Fruit fly (Drosophila melanogaster) whole organism, prepupa: ENCODE results near the gene CG15145.

Experiments
- Blimp-1 ChIP-seq: fragments of 200-800 bp; sonication (Bioruptor generic); optimal IDR thresholded peaks from 3 replicates; lab custom pipeline; 2017; ENCODE audit warnings: missing biosample characterization, missing genetic modification characterization, mild to moderate bottlenecking, moderate library complexity, missing genetic modification reagents
- CG10669 ChIP-seq: fragments of 200-800 bp; sonication (Bioruptor generic); optimal IDR thresholded peaks from 3 replicates; lab custom pipeline; 2018; ENCODE audit warnings: missing biosample characterization, mild to moderate bottlenecking, missing genetic modification characterization, moderate library complexity
- CG11294 ChIP-seq: fragments of 200-800 bp; sonication (Bioruptor generic); IDR thresholded peaks from 2 replicates; pipeline ENCODE4 v1.3.6; 2022; ENCODE audit warnings: missing biosample characterization, missing genetic modification characterization
- CG11762 ChIP-seq: fragments of 200-800 bp; sonication (Bioruptor generic); optimal IDR thresholded peaks from 3 replicates; lab custom pipeline; 2016; ENCODE audit warnings: missing biosample characterization, missing genetic modification characterization; ENCODE audit not compliant: insufficient read depth
- CG1621 ChIP-seq: fragments of 200-800 bp; sonication (Bioruptor generic); optimal IDR thresholded peaks from 3 replicates; lab custom pipeline; 2018; ENCODE audit warnings: missing biosample characterization, mild to moderate bottlenecking, missing genetic modification characterization
- CG16779 ChIP-seq: fragments of 200-800 bp; sonication (Bioruptor generic); optimal IDR thresholded peaks from 3 replicates; lab custom pipeline; 2017; ENCODE audit warnings: missing biosample characterization, mild to moderate bottlenecking, missing genetic modification characterization
- CG3032 ChIP-seq: fragments of 200-800 bp; optimal IDR thresholded peaks from 2 replicates; lab custom pipeline; 2019; ENCODE audit warnings: missing biosample characterization, mild to moderate bottlenecking, missing genetic modification characterization, moderate library complexity
- CG31627 ChIP-seq: fragments of 200-800 bp; sonication (Bioruptor generic); optimal IDR thresholded peaks from 3 replicates; lab custom pipeline; 2016; ENCODE audit warnings: missing biosample characterization, missing genetic modification characterization
- CG32006 ChIP-seq: fragments of 200-800 bp; sonication (Bioruptor generic); optimal IDR thresholded peaks from 3 replicates; lab custom pipeline; 2017; ENCODE audit warnings: missing biosample characterization, mild to moderate bottlenecking, missing genetic modification characterization
- CG34406 ChIP-seq: fragments of 200-800 bp; sonication (Bioruptor generic); optimal IDR thresholded peaks from 3 replicates; lab custom pipeline; 2016; ENCODE audit warnings: missing biosample characterization, missing genetic modification characterization
- CG3919 ChIP-seq: fragments of 200-800 bp; sonication (Bioruptor generic); optimal IDR thresholded peaks from 3 replicates; lab custom pipeline; 2016; ENCODE audit warnings: missing biosample characterization, missing genetic modification characterization
- CG4318 ChIP-seq: fragments of 200-800 bp; sonication (Bioruptor generic); optimal IDR thresholded peaks from 3 replicates; lab custom pipeline; 2017; ENCODE audit warnings: missing biosample characterization, mild to moderate bottlenecking, missing genetic modification characterization
- CG6276 ChIP-seq: fragments of 200-800 bp; sonication (Bioruptor generic); optimal IDR thresholded peaks from 2 replicates; lab custom pipeline; 2017; ENCODE audit warnings: missing biosample characterization, mild to moderate bottlenecking, missing genetic modification characterization
- CG6792 ChIP-seq: fragments of 200-800 bp; sonication (Bioruptor generic); optimal IDR thresholded peaks from 3 replicates; lab custom pipeline; 2016; ENCODE audit warnings: missing biosample characterization, missing genetic modification characterization
- CG6808 ChIP-seq: fragments of 200-800 bp; sonication (Bioruptor generic); optimal IDR thresholded peaks from 3 replicates; lab custom pipeline; 2017; ENCODE audit warnings: missing biosample characterization, missing genetic modification characterization, mild to moderate bottlenecking, moderate library complexity, missing genetic modification reagents
- CG6854 ChIP-seq: fragments of 200-800 bp; sonication (Bioruptor generic); optimal IDR thresholded peaks from 2 replicates; lab custom pipeline; 2017; ENCODE audit warnings: missing biosample characterization, mild to moderate bottlenecking, missing genetic modification characterization
- CG8119 ChIP-seq: fragments of 200-800 bp; sonication (Bioruptor generic); IDR thresholded peaks from 3 replicates; pipeline ENCODE4 v1.3.6; 2022; ENCODE audit warnings: missing biosample characterization, missing genetic modification characterization
- CG8632 ChIP-seq: fragments of 200-800 bp; sonication (Bioruptor generic); optimal IDR thresholded peaks from 3 replicates; lab custom pipeline; 2016; ENCODE audit warnings: missing biosample characterization, missing genetic modification characterization
- CG9139 ChIP-seq: fragments of 200-800 bp; sonication (Bioruptor generic); optimal IDR thresholded peaks from 3 replicates; lab custom pipeline; 2017; ENCODE audit warnings: missing biosample characterization, mild to moderate bottlenecking, missing genetic modification characterization
- Eip75B ChIP-seq: fragments of 200-800 bp; sonication (Bioruptor generic); optimal IDR thresholded peaks from 3 replicates; lab custom pipeline; 2016; ENCODE audit warnings: missing biosample characterization, missing genetic modification characterization
- Eip78C ChIP-seq: fragments of 200-800 bp; sonication (Bioruptor generic); peaks from one replicate; lab custom pipeline; 2016; ENCODE audit warnings: missing biosample characterization, missing genetic modification characterization
- Eip93F ChIP-seq: fragments of 200-800 bp; sonication (Bioruptor generic); optimal IDR thresholded peaks from 2 replicates; lab custom pipeline; 2016; ENCODE audit warnings: missing biosample characterization, mild to moderate bottlenecking, missing genetic modification characterization
- Ets21C ChIP-seq: fragments of 200-800 bp; sonication (Bioruptor generic); optimal IDR thresholded peaks from 3 replicates; lab custom pipeline; 2016; ENCODE audit warnings: missing biosample characterization, missing genetic modification characterization
- Gug ChIP-seq: fragments of 200-800 bp; sonication (Bioruptor generic); IDR thresholded peaks from 2 replicates; pipeline ENCODE4 v1.3.6; 2022; ENCODE audit warnings: missing biosample characterization, missing genetic modification characterization
- Hr38 ChIP-seq: sonication (Bioruptor generic); optimal IDR thresholded peaks from 2 replicates; lab custom pipeline; 2016; ENCODE audit warnings: missing biosample characterization, missing genetic modification characterization
- Hr39 ChIP-seq: fragments of 200-800 bp; sonication (Bioruptor generic); optimal IDR thresholded peaks from 2 replicates; lab custom pipeline; 2016; ENCODE audit warnings: missing biosample characterization, missing genetic modification characterization
- Hr4 ChIP-seq: fragments of 200-800 bp; sonication (Bioruptor generic); optimal IDR thresholded peaks from 3 replicates; lab custom pipeline; 2016; ENCODE audit warnings: missing biosample characterization, missing genetic modification characterization
- Lpt ChIP-seq: fragments of 200-800 bp; sonication (Bioruptor generic); optimal IDR thresholded peaks from 3 replicates; lab custom pipeline; 2016; ENCODE audit warnings: missing biosample characterization, missing genetic modification characterization
- OdsH ChIP-seq: fragments of 200-800 bp; sonication (Bioruptor generic); optimal IDR thresholded peaks from 3 replicates; lab custom pipeline; 2016; ENCODE audit warnings: missing biosample characterization, missing genetic modification characterization
- Sox102F ChIP-seq: fragments of 200-800 bp; sonication (Bioruptor generic); optimal IDR thresholded peaks from 2 replicates; lab custom pipeline; 2016; ENCODE audit warnings: missing biosample characterization, mild to moderate bottlenecking, missing genetic modification characterization
- Sox15 ChIP-seq: fragments of 200-800 bp; sonication (Bioruptor generic); optimal IDR thresholded peaks from 3 replicates; lab custom pipeline; 2016; ENCODE audit warnings: missing biosample characterization, missing genetic modification characterization
- achi ChIP-seq: fragments of 200-800 bp; sonication (Bioruptor generic); optimal IDR thresholded peaks from 3 replicates; lab custom pipeline; 2016; ENCODE audit warnings: missing biosample characterization, missing genetic modification characterization
- acj6 ChIP-seq: fragments of 200-800 bp; sonication (Bioruptor generic); optimal IDR thresholded peaks from 3 replicates; lab custom pipeline; 2016; ENCODE audit warnings: missing biosample characterization, missing genetic modification characterization
- cyc ChIP-seq: fragments of 200-800 bp; sonication (Bioruptor generic); optimal IDR thresholded peaks from 3 replicates; lab custom pipeline; 2016; ENCODE audit warnings: missing biosample characterization, missing genetic modification characterization
- dac ChIP-seq: fragments of 200-800 bp; sonication (Bioruptor generic); optimal IDR thresholded peaks from 2 replicates; lab custom pipeline; 2017; ENCODE audit warnings: missing biosample characterization, mild to moderate bottlenecking, missing genetic modification characterization
- dsx ChIP-seq: fragments of 200-800 bp; optimal IDR thresholded peaks from 3 replicates; lab custom pipeline; 2019; ENCODE audit warnings: missing biosample characterization, mild to moderate bottlenecking, missing genetic modification characterization, moderate library complexity; ENCODE audit not compliant: poor library complexity, severe bottlenecking
- eg ChIP-seq: fragments of 200-800 bp; sonication (Bioruptor generic); IDR thresholded peaks from 3 replicates; pipeline ENCODE4 v1.3.6; 2022; ENCODE audit warnings: missing biosample characterization, missing genetic modification characterization
- esn ChIP-seq: fragments of 200-800 bp; sonication (Bioruptor generic); optimal IDR thresholded peaks from 2 replicates; lab custom pipeline; 2016; ENCODE audit warnings: missing biosample characterization, mild to moderate bottlenecking, missing genetic modification characterization, moderate library complexity
- fd59A ChIP-seq: fragments of 200-800 bp; sonication (Bioruptor generic); optimal IDR thresholded peaks from 2 replicates; lab custom pipeline; 2017; ENCODE audit warnings: missing biosample characterization, mild to moderate bottlenecking, missing genetic modification characterization, missing genetic modification reagents
- fd85E ChIP-seq: fragments of 200-800 bp; sonication (Bioruptor generic); optimal IDR thresholded peaks from 3 replicates; lab custom pipeline; 2016; ENCODE audit warnings: missing biosample characterization, missing genetic modification characterization
- fkh ChIP-seq: fragments of 200-800 bp; sonication (Bioruptor generic); optimal IDR thresholded peaks from 3 replicates; lab custom pipeline; 2017; ENCODE audit warnings: missing biosample characterization, mild to moderate bottlenecking, missing genetic modification characterization, moderate library complexity
- net ChIP-seq: fragments of 200-800 bp; sonication (Bioruptor generic); optimal IDR thresholded peaks from 3 replicates; lab custom pipeline; 2016; ENCODE audit warnings: missing biosample characterization, missing genetic modification characterization
- salr ChIP-seq, 2 experiments: fragments of 200-800 bp; sonication (Bioruptor generic); optimal IDR thresholded peaks; 3 replicates each; lab custom pipeline; 2016 to 2018; ENCODE audit warnings: missing biosample characterization in 2 of 2, missing genetic modification characterization in 2 of 2, mild to moderate bottlenecking in 1 of 2
- ss ChIP-seq, 2 experiments: fragments of 200-800 bp; sonication (Bioruptor generic); optimal IDR thresholded peaks; 2 replicates in 1 of 2; 3 replicates in 1 of 2; lab custom pipeline; 2017 to 2018; ENCODE audit warnings: mild to moderate bottlenecking in 2 of 2, missing biosample characterization in 2 of 2, missing genetic modification characterization in 2 of 2, moderate library complexity in 1 of 2
- svp ChIP-seq: fragments of 200-800 bp; sonication (Bioruptor generic); peaks from one replicate; lab custom pipeline; 2016; ENCODE audit warnings: missing biosample characterization, missing genetic modification characterization
- topi ChIP-seq: fragments of 200-800 bp; sonication (Bioruptor generic); optimal IDR thresholded peaks from 3 replicates; lab custom pipeline; 2016; ENCODE audit warnings: missing biosample characterization, missing genetic modification characterization
- vri ChIP-seq: fragments of 200-800 bp; sonication (Bioruptor generic); optimal IDR thresholded peaks from 3 replicates; lab custom pipeline; 2016; ENCODE audit warnings: missing biosample characterization, mild to moderate bottlenecking, missing genetic modification characterization

The CG15145 gene

dm6 chr2L:17484174-17484573 lies 47.9 kb downstream of the CG15145 start, which contains the start of the genes GCS2beta and CG5131 (continued):
- TF ChIP-seq svp (GFP tag; lab: Kevin White, UChicago) (peak; percentile 97), ss (GFP tag; optimal IDR thresholded peaks at IDR 0.05; lab: Kevin White, UChicago) (no peak), dsx (GFP tag; lab: Kevin White, UChicago) (peak; percentile 61), fd85E (GFP tag; lab: Kevin White, UChicago) (peak; percentile 61), salr (GFP tag; optimal IDR thresholded peaks at IDR 0.05; lab: Kevin White, UChicago) (peak; percentile 85 to 86), esn (GFP tag; lab: Kevin White, UChicago) (peak; percentile 93), fd59A (GFP tag; lab: Kevin White, UChicago) (peak; percentile 70)

- TF ChIP-seq dsx (GFP tag; lab: Kevin White, UChicago) (peak; percentile 97), Eip75B (GFP tag; lab: Kevin White, UChicago) (peak; percentile 94), Gug (peak; percentile 99), CG4318 (peak; percentile 99), CG3032 (tag; lab: Kevin White, UChicago) (peak; percentile 99), CG6276 (peak; percentile 99), acj6 (GFP tag; lab: Kevin White, UChicago) (peak; percentile 99), CG11762 (peak; percentile 98), OdsH (GFP tag; lab: Kevin White, UChicago) (peak; percentile 99), CG32006 (GFP tag; lab: Kevin White, UChicago) (peak; percentile 100), svp (GFP tag; lab: Kevin White, UChicago) (peak; percentile 97), salr (GFP tag; optimal IDR thresholded peaks at IDR 0.05; lab: Kevin White, UChicago) (peak; percentile 94 to 98), esn (GFP tag; lab: Kevin White, UChicago) (peak; percentile 99), CG8119 (GFP tag; lab: Robert Waterston, UW) (peak; percentile 99), CG34406 (peak; percentile 99), CG1621 (tag; lab: Kevin White, UChicago) (peak; percentile 97), CG9139 (GFP tag; lab: Kevin White, UChicago) (peak; percentile 94), cyc (peak; percentile 96), Sox15 (GFP tag; lab: Kevin White, UChicago) (peak; percentile 99), fkh (GFP tag; lab: Kevin White, UChicago) (peak; percentile 95), topi (GFP tag; lab: Kevin White, UChicago) (peak; percentile 98), CG31627 (GFP tag; lab: Kevin White, UChicago) (peak; percentile 97), achi (GFP tag; lab: Kevin White, UChicago) (peak; percentile 99), CG8632 (GFP tag; lab: Kevin White, UChicago) (peak; percentile 99), Lpt (peak; percentile 99), vri (GFP tag; lab: Kevin White, UChicago) (peak; percentile 95), CG16779 (tag; lab: Kevin White, UChicago) (peak; percentile 95), Ets21C (GFP tag; lab: Kevin White, UChicago) (peak; percentile 92), dac (GFP tag; lab: Kevin White, UChicago) (peak; percentile 99), Eip78C (GFP tag; lab: Kevin White, UChicago) (peak; percentile 99), net (peak; percentile 98), CG6808 (GFP tag; lab: Kevin White, UChicago) (peak; percentile 92), Sox102F (peak; percentile 98), Hr4 (GFP tag; lab: Kevin White, UChicago) (peak; percentile 98), Hr38 (peak; percentile 37), fd59A (GFP tag; lab: Kevin White, UChicago) (peak; percentile 96), ss (GFP tag; optimal IDR thresholded peaks at IDR 0.05; lab: Kevin White, UChicago) (peak; percentile 87 to 93), CG11294 (GFP tag; lab: Robert Waterston, UW) (peak; percentile 99), Eip93F (peak; percentile 89), Blimp-1 (peak; percentile 94), Hr39 (GFP tag; lab: Kevin White, UChicago) (peak; percentile 96), CG3919 (GFP tag; lab: Kevin White, UChicago) (peak; percentile 99), eg (GFP tag; lab: Robert Waterston, UW) (peak; percentile 100), CG6854 (peak; percentile 96), CG6792 (GFP tag; lab: Kevin White, UChicago) (peak; percentile 98), CG10669 (GFP tag; lab: Kevin White, UChicago) (peak; percentile 99)
Measured at dm6 chr2L:17480943-17481580, 51.0 kb downstream of the CG15145 start, which contains the start of the genes fws and Lamtor3. fws (minus strand) TSS chr2L:17481029. Lamtor3 (plus strand) TSS chr2L:17481231.
